Worm (Caenorhabditis elegans): ENCODE measurements around the gene K02E11.10.

The K02E11.10 gene

DNA sequence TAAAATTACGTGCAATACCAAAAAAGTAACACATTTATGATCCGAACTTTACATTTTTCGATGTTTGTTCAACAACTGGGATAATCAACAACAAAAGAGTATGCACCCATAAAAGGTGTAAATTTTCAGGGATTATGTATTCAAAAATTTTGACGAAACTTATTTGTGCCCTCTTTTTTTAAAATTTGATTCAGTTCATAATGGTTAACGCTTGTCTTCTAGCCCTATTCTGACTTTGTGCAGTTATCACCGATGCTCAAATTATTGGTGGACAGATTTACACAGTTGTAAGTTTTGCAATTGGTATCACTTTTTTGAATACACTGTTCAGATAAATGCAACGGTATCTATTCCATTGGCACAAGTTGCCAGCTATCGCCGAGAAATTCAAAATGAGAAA is 7.7 kb upstream of the K02E11.10 start, which contains the start of gene K02E11.6:
TSS of gene K02E11.6 (plus strand) at position 149 of the 400 bp plus-strand sequence.
- no peak for TF ChIP-seq nhr-129 (tag; optimal IDR thresholded peaks at IDR 0.05)
- no peak for TF ChIP-seq ztf-11 (tag; optimal IDR thresholded peaks at IDR 0.05)
- TF ChIP-seq lsy-2 (tag; optimal IDR thresholded peaks at IDR 0.05): no peak
- TF ChIP-seq sem-4 (tag; optimal IDR thresholded peaks at IDR 0.05): no peak
- no peak for TF ChIP-seq Y55F3AM.14 (GFP tag; optimal IDR thresholded peaks at IDR 0.05)
- no peak for TF ChIP-seq unc-62 (GFP tag; optimal IDR thresholded peaks at IDR 0.05)
- TF ChIP-seq skn-1 (tag; optimal IDR thresholded peaks at IDR 0.05): no peak

DNA sequence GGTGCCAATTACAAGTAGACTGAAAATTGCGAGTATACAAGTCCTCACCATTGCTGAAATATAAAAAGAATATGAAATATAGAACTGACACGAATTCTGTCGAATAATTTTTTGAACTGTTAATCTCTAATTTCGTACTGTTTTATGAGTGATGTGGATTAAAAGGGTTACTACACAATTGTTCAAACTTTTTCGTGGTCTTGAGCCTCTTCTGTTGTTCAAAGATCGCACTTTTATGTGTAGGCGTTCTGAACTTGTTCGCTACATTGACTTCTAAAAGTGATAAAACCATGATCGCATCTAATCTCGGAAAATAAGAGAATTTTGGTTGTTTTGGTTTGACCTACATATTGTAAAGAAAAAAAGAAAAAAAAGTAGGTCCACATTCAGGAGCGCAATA is 7.1 kb upstream of the K02E11.10 start, which contains the start of gene K02E11.4:
TSS of gene K02E11.4 (minus strand) at position 101 of the 400 bp plus-strand sequence.
- TF ChIP-seq blmp-1 (tag; optimal IDR thresholded peaks at IDR 0.05; ENCODE audit: insufficient read depth) (no peak), nhr-237 (tag; optimal IDR thresholded peaks at IDR 0.05) (no peak), lsy-2 (tag; optimal IDR thresholded peaks at IDR 0.05) (no peak), C34F6.9 (tag; optimal IDR thresholded peaks at IDR 0.05) (no peak), alr-1 (tag; optimal IDR thresholded peaks at IDR 0.05) (no peak), Y55F3AM.14 (GFP tag; optimal IDR thresholded peaks at IDR 0.05) (no peak), snpc-4 (tag; optimal IDR thresholded peaks at IDR 0.05) (no peak), ztf-4 (tag; optimal IDR thresholded peaks at IDR 0.05) (no peak), crh-2 (tag; optimal IDR thresholded peaks at IDR 0.05) (no peak), peb-1 (tag; optimal IDR thresholded peaks at IDR 0.05) (no peak), fos-1 (tag; optimal IDR thresholded peaks at IDR 0.05) (no peak), dmd-4 (tag; optimal IDR thresholded peaks at IDR 0.05) (no peak)

DNA sequence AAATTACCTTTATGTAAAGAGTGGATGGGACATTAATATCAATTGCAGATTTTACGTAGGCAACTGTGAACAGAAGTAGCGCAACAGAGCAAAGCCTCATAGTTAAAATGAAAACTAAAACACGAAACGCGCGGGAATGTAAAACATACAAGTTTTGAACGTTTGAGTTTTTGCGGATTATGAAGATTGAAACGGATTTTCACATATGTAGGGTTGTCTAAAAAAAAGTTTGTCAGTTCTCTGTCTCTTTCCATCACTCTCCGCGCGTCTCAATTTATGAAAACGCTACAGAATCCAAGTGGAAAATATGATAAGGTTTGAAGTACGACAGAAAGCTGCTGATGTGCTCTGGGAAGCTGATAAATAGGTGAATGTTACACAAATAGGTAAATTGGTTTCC is 5.8 kb upstream of the K02E11.10 start, which contains the start of gene K02E11.3:
TSS of gene K02E11.3 (minus strand) at position 101 of the 400 bp plus-strand sequence.
- TF ChIP-seq R02D3.7 (tag; optimal IDR thresholded peaks at IDR 0.05) (no peak), dmd-4 (tag; optimal IDR thresholded peaks at IDR 0.05) (no peak), crh-2 (tag; optimal IDR thresholded peaks at IDR 0.05) (no peak), alr-1 (tag; optimal IDR thresholded peaks at IDR 0.05) (no peak), nhr-23 (tag; optimal IDR thresholded peaks at IDR 0.05) (no peak), nhr-6 (tag; optimal IDR thresholded peaks at IDR 0.05) (no peak), ztf-1 (GFP tag; conservative IDR thresholded peaks at IDR 0.05) (no peak), ZK546.5 (tag; optimal IDR thresholded peaks at IDR 0.05) (no peak), nhr-77 (tag; optimal IDR thresholded peaks at IDR 0.05) (no peak), peb-1 (tag; optimal IDR thresholded peaks at IDR 0.05) (no peak), snpc-4 (tag; optimal IDR thresholded peaks at IDR 0.05) (no peak), lin-11 (tag; optimal IDR thresholded peaks at IDR 0.05) (no peak), sma-3 (GFP tag; optimal IDR thresholded peaks at IDR 0.05) (no peak), nhr-12 (tag; optimal IDR thresholded peaks at IDR 0.05) (no peak)

DNA sequence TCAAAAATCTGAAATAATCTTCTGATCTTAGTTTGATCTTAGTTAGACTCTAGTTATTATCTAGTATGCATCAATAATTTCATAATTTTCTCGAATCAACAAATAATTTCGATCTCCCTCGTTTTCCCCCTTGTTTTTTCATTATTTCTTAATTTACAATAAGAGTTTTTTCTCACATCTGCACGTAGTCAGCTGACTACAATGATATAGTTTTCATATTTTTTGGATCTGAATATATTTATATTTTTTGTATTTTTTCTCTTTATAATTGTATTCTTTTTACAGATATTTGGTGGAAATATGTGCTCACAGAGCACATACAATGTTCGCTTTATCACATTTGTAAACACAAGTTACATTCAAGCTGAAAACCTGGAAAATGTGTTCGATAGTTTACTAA is 3.0 kb upstream of the K02E11.10 start, which contains the start of gene sre-7:
TSS of gene sre-7 (plus strand) at position 301 of the 400 bp plus-strand sequence.
- TF ChIP-seq dmd-4 (tag; optimal IDR thresholded peaks at IDR 0.05): no peak
- no peak for TF ChIP-seq unc-62 (GFP tag; optimal IDR thresholded peaks at IDR 0.05)
- no peak for TF ChIP-seq aly-2 (tag; optimal IDR thresholded peaks at IDR 0.05)
- no peak for TF ChIP-seq unc-55 (GFP tag; optimal IDR thresholded peaks at IDR 0.05)
- TF ChIP-seq alr-1 (tag; optimal IDR thresholded peaks at IDR 0.05): no peak
- TF ChIP-seq R02D3.7 (tag; optimal IDR thresholded peaks at IDR 0.05): no peak

DNA sequence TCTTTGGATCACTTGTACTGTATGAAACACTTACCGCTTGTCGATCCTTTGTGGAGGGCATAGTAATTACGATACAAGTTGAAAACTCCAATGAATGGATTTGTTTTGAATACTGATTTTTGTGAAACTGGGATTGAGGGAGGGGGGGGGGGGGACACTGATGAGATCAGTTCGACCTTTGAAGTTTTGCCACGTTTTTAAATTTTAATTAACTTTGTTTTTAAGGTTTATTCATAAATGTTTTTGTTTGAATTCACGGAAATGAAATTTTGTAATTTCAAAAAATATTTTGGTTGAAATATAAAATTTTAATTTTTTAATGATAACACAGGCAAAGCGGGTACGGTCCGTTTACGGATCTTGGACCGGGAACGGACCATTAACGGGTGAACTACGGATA is 5.0 kb downstream of the K02E11.10 start, which contains the start of gene ent-3:
TSS of gene ent-3 (minus strand) at position 101 of the 400 bp plus-strand sequence.
- TF ChIP-seq sma-3 (GFP tag; optimal IDR thresholded peaks at IDR 0.05): no peak

DNA sequence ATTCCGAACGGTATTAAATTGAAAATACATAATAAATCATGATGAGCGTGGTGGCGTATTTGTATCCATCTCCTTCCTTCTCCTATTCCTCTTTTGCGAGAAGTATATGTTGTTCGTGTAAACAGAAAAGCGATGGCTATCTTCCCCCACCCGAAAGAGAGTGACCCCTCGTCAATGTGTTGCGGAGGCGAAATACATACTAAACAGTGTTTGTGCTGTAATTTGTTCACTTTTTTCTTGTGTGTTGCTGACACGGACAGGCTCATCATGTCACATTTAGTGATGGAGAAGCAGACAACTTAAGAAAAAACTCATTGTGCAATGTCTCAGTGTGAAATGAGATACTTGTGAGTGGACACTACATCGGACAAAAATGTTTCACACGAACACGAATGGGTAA is 9.3 kb downstream of the K02E11.10 start:
- no peak for TF ChIP-seq skn-1 (tag; optimal IDR thresholded peaks at IDR 0.05)
- no peak for TF ChIP-seq gmeb-1 (tag; optimal IDR thresholded peaks at IDR 0.05)
- no peak for TF ChIP-seq egl-27 (tag; optimal IDR thresholded peaks at IDR 0.05)
- peak; percentile 4 for TF ChIP-seq fos-1 (tag; optimal IDR thresholded peaks at IDR 0.05)
